Worm (Caenorhabditis elegans) whole organism, L4 larva: ENCODE measurements around the gene W01C8.5.

Experiments
- D1046.2 ChIP-seq: fragments of 200-800 bp; sonication (Bioruptor generic); IDR thresholded peaks from 2 replicates; pipeline ENCODE4 v1.3.6; 2022; ENCODE audit warnings: missing genetic modification characterization, missing compliant biosample characterization
- F49E8.2 ChIP-seq: sonication (generic microtip); optimal IDR thresholded peaks from 2 replicates; lab custom pipeline; 2016; ENCODE audit warnings: missing compliant biosample characterization, mild to moderate bottlenecking, missing genetic modification characterization, borderline replicate concordance
- aha-1 ChIP-seq: fragments of 150-350 bp; peaks from one replicate; lab custom pipeline; 2014; ENCODE audit warnings: missing biosample characterization, missing genetic modification characterization
- ama-1 ChIP-seq: fragments of 150-350 bp; optimal IDR thresholded peaks from 2 replicates; lab custom pipeline; 2014; ENCODE audit warnings: inconsistent platforms, mixed read lengths
- arid-1 ChIP-seq: fragments of 200-800 bp; sonication (Bioruptor generic); conservative IDR thresholded peaks from 2 replicates; pipeline ENCODE4 v1.3.6; 2022; ENCODE audit warnings: missing genetic modification reagents, missing genetic modification characterization, missing compliant biosample characterization
- attf-4 ChIP-seq: sonication (generic microtip); optimal IDR thresholded peaks from 3 replicates; lab custom pipeline; 2017; ENCODE audit warnings: missing biosample characterization, missing genetic modification characterization
- ceh-62 ChIP-seq: sonication (generic microtip); optimal IDR thresholded peaks from 2 replicates; lab custom pipeline; 2017; ENCODE audit warnings: missing biosample characterization, missing genetic modification characterization
- daf-12 ChIP-seq: fragments of 150-350 bp; optimal IDR thresholded peaks from 2 replicates; lab custom pipeline; 2014; ENCODE audit warnings: missing biosample characterization, missing genetic modification reagents, missing genetic modification characterization
- daf-16 ChIP-seq, 3 experiments: sonication (generic microtip); optimal IDR thresholded peaks; 2 replicates each; lab custom pipeline; 2016 to 2017; ENCODE audit warnings: missing genetic modification characterization in 3 of 3, missing genetic modification reagents in 3 of 3, mild to moderate bottlenecking in 2 of 3, missing compliant biosample characterization in 2 of 3, missing biosample characterization in 1 of 3, moderate library complexity in 1 of 3
- daf-19 ChIP-seq: fragments of 200-800 bp; sonication (Bioruptor generic); conservative IDR thresholded peaks from 2 replicates; pipeline ENCODE4 v1.3.6; 2022; ENCODE audit warnings: missing genetic modification characterization, missing compliant biosample characterization
- daf-8 ChIP-seq: fragments of 200-800 bp; sonication (Bioruptor generic); IDR thresholded peaks from 2 replicates; pipeline ENCODE4 v1.3.6; 2022; ENCODE audit warnings: missing genetic modification characterization, missing compliant biosample characterization
- dmd-6 ChIP-seq: fragments of 200-800 bp; sonication (Bioruptor generic); IDR thresholded peaks from 2 replicates; pipeline ENCODE4 v1.3.6; 2022; ENCODE audit warnings: missing genetic modification reagents, missing genetic modification characterization, missing compliant biosample characterization
- dmd-8 ChIP-seq: fragments of 200-800 bp; sonication (Bioruptor generic); IDR thresholded peaks from 2 replicates; pipeline ENCODE4 v1.3.6; 2022; ENCODE audit warnings: missing genetic modification characterization, missing compliant biosample characterization
- dpl-1 ChIP-seq: fragments of 150-350 bp; optimal IDR thresholded peaks from 2 replicates; lab custom pipeline; 2014; ENCODE audit warnings: missing biosample characterization, missing genetic modification reagents, missing genetic modification characterization
- duxl-1 ChIP-seq: sonication (generic microtip); optimal IDR thresholded peaks from 2 replicates; lab custom pipeline; 2016; ENCODE audit warnings: mild to moderate bottlenecking, missing genetic modification characterization, moderate library complexity, missing compliant biosample characterization; ENCODE audit not compliant: poor library complexity
- dve-1 ChIP-seq: sonication (generic microtip); optimal IDR thresholded peaks from 2 replicates; lab custom pipeline; 2017; ENCODE audit warnings: antibody characterized with exemption, mild to moderate bottlenecking, missing genetic modification characterization, missing compliant biosample characterization; ENCODE audit not compliant: insufficient read depth
- fos-1 ChIP-seq: fragments of 150-350 bp; optimal IDR thresholded peaks from 2 replicates; lab custom pipeline; 2014; ENCODE audit warnings: missing biosample characterization, missing genetic modification characterization
- hif-1 ChIP-seq, 2 experiments: sonication (generic microtip); optimal IDR thresholded peaks; 2 replicates each; lab custom pipeline; 2016 to 2017; ENCODE audit warnings: missing compliant biosample characterization in 2 of 2, missing genetic modification characterization in 2 of 2, missing genetic modification reagents in 2 of 2, missing genotype in 2 of 2, mild to moderate bottlenecking in 1 of 2
- hlh-11 ChIP-seq: fragments of 200-800 bp; sonication (Bioruptor generic); optimal IDR thresholded peaks from 2 replicates; lab custom pipeline; 2018; ENCODE audit warnings: mild to moderate bottlenecking, missing genetic modification characterization, missing compliant biosample characterization
- jun-1 ChIP-seq: fragments of 150-350 bp; optimal IDR thresholded peaks from 2 replicates; lab custom pipeline; 2014; ENCODE audit warnings: missing biosample characterization, missing genetic modification reagents, missing genetic modification characterization
- lim-7 ChIP-seq: fragments of 200-800 bp; sonication (Bioruptor generic); IDR thresholded peaks from 2 replicates; pipeline ENCODE4 v1.3.6; 2022; ENCODE audit warnings: missing genetic modification characterization, missing compliant biosample characterization
- lin-13 ChIP-seq: fragments of 150-350 bp; optimal IDR thresholded peaks from 2 replicates; lab custom pipeline; 2014; ENCODE audit warnings: missing biosample characterization, missing genetic modification reagents, missing genetic modification characterization
- mep-1 ChIP-seq: fragments of 150-350 bp; sonication (generic microtip); optimal IDR thresholded peaks from 3 replicates; lab custom pipeline; 2014; ENCODE audit warnings: missing biosample characterization, missing genetic modification characterization
- mes-2 ChIP-seq: sonication (generic microtip); optimal IDR thresholded peaks from 2 replicates; lab custom pipeline; 2016; ENCODE audit warnings: missing genotype, mild to moderate bottlenecking, missing genetic modification characterization, missing compliant biosample characterization; ENCODE audit not compliant: poor library complexity, severe bottlenecking
- mxl-2 ChIP-seq: fragments of 200-800 bp; sonication (Bioruptor generic); conservative IDR thresholded peaks from 2 replicates; pipeline ENCODE4 v1.3.6; 2022; ENCODE audit warnings: missing genetic modification reagents, missing genetic modification characterization, missing compliant biosample characterization
- nhr-102 ChIP-seq: sonication (generic microtip); optimal IDR thresholded peaks from 2 replicates; lab custom pipeline; 2016; ENCODE audit warnings: mild to moderate bottlenecking, missing genetic modification characterization, moderate library complexity, missing compliant biosample characterization
- nhr-111 ChIP-seq: fragments of 200-800 bp; sonication (Bioruptor generic); optimal IDR thresholded peaks from 2 replicates; lab custom pipeline; 2018; ENCODE audit warnings: mild to moderate bottlenecking, missing genetic modification characterization, missing compliant biosample characterization
- nhr-237 ChIP-seq: sonication (generic microtip); optimal IDR thresholded peaks from 2 replicates; lab custom pipeline; 2017; ENCODE audit warnings: missing biosample characterization, missing genetic modification characterization
- nhr-28 ChIP-seq: fragments of 150-350 bp; optimal IDR thresholded peaks from 2 replicates; lab custom pipeline; 2014; ENCODE audit warnings: missing biosample characterization, missing genetic modification characterization
- nhr-41 ChIP-seq: fragments of 200-800 bp; sonication (Bioruptor generic); IDR thresholded peaks from 2 replicates; pipeline ENCODE4 v1.3.6; 2022; ENCODE audit warnings: missing genetic modification reagents, missing genetic modification characterization, missing compliant biosample characterization
- nhr-48 ChIP-seq: sonication (generic microtip); optimal IDR thresholded peaks from 2 replicates; lab custom pipeline; 2016; ENCODE audit warnings: mild to moderate bottlenecking, missing genetic modification characterization, missing compliant biosample characterization
- nhr-6 ChIP-seq: fragments of 150-350 bp; optimal IDR thresholded peaks from 2 replicates; lab custom pipeline; 2014; ENCODE audit warnings: missing biosample characterization, missing genetic modification characterization
- nhr-77 ChIP-seq: fragments of 150-350 bp; optimal IDR thresholded peaks from 2 replicates; lab custom pipeline; 2014; ENCODE audit warnings: missing biosample characterization, missing genetic modification characterization
- php-3 ChIP-seq: fragments of 200-800 bp; sonication (Bioruptor generic); IDR thresholded peaks from 2 replicates; pipeline ENCODE4 v1.3.6; 2022; ENCODE audit warnings: missing genetic modification reagents, missing genetic modification characterization, missing compliant biosample characterization
- pqm-1 ChIP-seq: sonication (generic microtip); optimal IDR thresholded peaks from 2 replicates; lab custom pipeline; 2017; ENCODE audit warnings: missing biosample characterization, missing genetic modification characterization
- rbr-2 ChIP-seq: sonication (generic microtip); optimal IDR thresholded peaks from 2 replicates; lab custom pipeline; 2016; ENCODE audit warnings: missing genotype, missing genetic modification characterization, missing compliant biosample characterization
- saeg-2 ChIP-seq: fragments of 200-800 bp; sonication (Bioruptor generic); IDR thresholded peaks from 2 replicates; pipeline ENCODE4 v1.3.6; 2022; ENCODE audit warnings: missing genetic modification reagents, missing genetic modification characterization, missing compliant biosample characterization
- sdz-12 ChIP-seq: fragments of 200-800 bp; sonication (Bioruptor generic); optimal IDR thresholded peaks from 2 replicates; lab custom pipeline; 2018; ENCODE audit warnings: mild to moderate bottlenecking, missing genetic modification characterization, missing compliant biosample characterization
- skn-1 ChIP-seq: fragments of 150-350 bp; optimal IDR thresholded peaks from 2 replicates; lab custom pipeline; 2014; ENCODE audit warnings: missing biosample characterization, missing genetic modification characterization
- snpc-4 ChIP-seq: fragments of 150-350 bp; optimal IDR thresholded peaks from 2 replicates; lab custom pipeline; 2014; ENCODE audit warnings: missing biosample characterization, missing genetic modification characterization
- unc-39 ChIP-seq: sonication (generic microtip); optimal IDR thresholded peaks from 2 replicates; lab custom pipeline; 2017; ENCODE audit warnings: missing biosample characterization, missing genetic modification characterization
- unc-62 ChIP-seq, 3 experiments: fragments of 150-350 bp in 1 of 3; sonication (generic microtip); optimal IDR thresholded peaks in 2 of 3; peaks in 1 of 3; 1 replicate in 1 of 3; 2 replicates in 2 of 3; lab custom pipeline; 2014 to 2017; ENCODE audit warnings: missing biosample characterization in 3 of 3, missing genetic modification characterization in 3 of 3, missing genetic modification reagents in 3 of 3, missing genotype in 1 of 3
- zag-1 ChIP-seq: fragments of 150-350 bp; optimal IDR thresholded peaks from 2 replicates; lab custom pipeline; 2014; ENCODE audit warnings: missing biosample characterization, missing genetic modification characterization
- zfp-2 ChIP-seq: sonication (generic microtip); optimal IDR thresholded peaks from 2 replicates; lab custom pipeline; 2016; ENCODE audit warnings: mild to moderate bottlenecking, missing genetic modification characterization, missing compliant biosample characterization
- zip-11 ChIP-seq: fragments of 200-800 bp; sonication (Bioruptor generic); IDR thresholded peaks from 2 replicates; pipeline ENCODE4 v1.3.6; 2022; ENCODE audit warnings: missing genetic modification characterization, missing compliant biosample characterization
- ztf-7 ChIP-seq: fragments of 150-350 bp; optimal IDR thresholded peaks from 2 replicates; lab custom pipeline; 2014; ENCODE audit warnings: missing biosample characterization, missing genetic modification characterization

W01C8.5 gene

DNA sequence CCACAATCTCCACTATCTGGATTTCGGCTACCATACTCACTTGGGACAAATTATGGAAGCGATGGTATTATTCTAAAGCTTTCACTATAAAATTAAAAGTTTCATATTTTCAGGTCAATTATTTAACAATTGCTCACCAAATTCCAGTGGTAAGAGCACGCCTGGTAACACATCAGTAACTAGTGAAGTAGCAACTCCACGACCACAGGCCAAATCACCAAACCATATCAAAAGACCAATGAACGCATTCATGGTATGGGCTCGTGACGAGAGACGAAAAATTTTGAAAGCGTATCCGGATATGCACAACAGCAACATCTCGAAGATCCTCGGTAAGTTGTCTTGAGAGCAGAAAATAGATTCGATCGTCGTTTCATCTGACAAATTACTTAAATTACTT is 24.5 kb downstream of the W01C8.5 start:
- TF ChIP-seq lim-7 (GFP tag; lab: Robert Waterston, UW) (no peak), unc-62 (GFP tag; optimal IDR thresholded peaks at IDR 0.05 in 1 of 2; lab: Kevin White, UChicago) (peak in 1 of 2 experiments; percentile 12), unc-62 (tag; optimal IDR thresholded peaks at IDR 0.05; lab: Kevin White, UChicago) (no peak), aha-1 (peak; percentile 91)

- no peak for TF ChIP-seq zfp-2
- TF ChIP-seq unc-39 (tag; lab: Kevin White, UChicago), result no peak
- TF ChIP-seq pqm-1, result peak; percentile 61
- TF ChIP-seq nhr-28 (tag; lab: Kevin White, UChicago), result peak; percentile 18
- TF ChIP-seq lin-13 (GFP tag; lab: Kevin White, UChicago), result no peak
- no peak for TF ChIP-seq arid-1 (GFP tag; lab: Robert Waterston, UW)
- no peak for TF ChIP-seq dpl-1 (GFP tag; lab: Kevin White, UChicago)
- no peak for TF ChIP-seq mep-1
- no peak for TF ChIP-seq nhr-102
- TF ChIP-seq nhr-6, result no peak
- TF ChIP-seq nhr-237 (tag; lab: Kevin White, UChicago), result no peak
- TF ChIP-seq sdz-12 (GFP tag; lab: Kevin White, UChicago), result no peak
- no peak for TF ChIP-seq saeg-2
- TF ChIP-seq php-3, result 0 out of 2 replicates have a peak, but pooled peaks have one; percentile 40
- no peak for TF ChIP-seq ama-1
- no peak for TF ChIP-seq jun-1
- no peak for TF ChIP-seq ceh-62
- no peak for TF ChIP-seq hif-1 (tag; optimal IDR thresholded peaks at IDR 0.05; lab: Kevin White, UChicago)
- no peak for TF ChIP-seq D1046.2 (GFP tag; lab: Robert Waterston, UW)
- no peak for TF ChIP-seq daf-16 (GFP tag; optimal IDR thresholded peaks at IDR 0.05; lab: Kevin White, UChicago)
- peak; percentile 53 for TF ChIP-seq daf-16 (tag; optimal IDR thresholded peaks at IDR 0.05; lab: Kevin White, UChicago)
- TF ChIP-seq dmd-8, result no peak
- no peak for TF ChIP-seq duxl-1 (tag; lab: Kevin White, UChicago)
- TF ChIP-seq daf-19 (GFP tag; lab: Robert Waterston, UW), result no peak
- no peak for TF ChIP-seq mxl-2 (GFP tag; lab: Robert Waterston, UW)
These were observed 26.3 kb downstream of the W01C8.5 start for ce11 chrX:5670829-5671228.

ce11 chrX:5669733-5670132 is 27.4 kb downstream of the W01C8.5 start:
- TF ChIP-seq rbr-2 (tag; lab: Kevin White, UChicago) (no peak), ztf-7 (no peak), daf-16 (GFP tag; optimal IDR thresholded peaks at IDR 0.05; lab: Kevin White, UChicago) (no peak), daf-16 (tag; optimal IDR thresholded peaks at IDR 0.05; lab: Kevin White, UChicago) (peak; percentile 81), nhr-41 (GFP tag; lab: Robert Waterston, UW) (peak; percentile 42; the same call in 1 of the 2 replicates), skn-1 (tag; lab: Kevin White, UChicago) (no peak), dmd-6 (GFP tag; lab: Robert Waterston, UW) (peak; percentile 71), F49E8.2 (tag; lab: Kevin White, UChicago) (no peak), snpc-4 (tag; lab: Kevin White, UChicago) (no peak), daf-12 (tag; lab: Kevin White, UChicago) (no peak), mes-2 (tag; lab: Kevin White, UChicago) (no peak), hlh-11 (peak; percentile 69), nhr-28 (tag; lab: Kevin White, UChicago) (peak; percentile 74), pqm-1 (peak; percentile 92), nhr-6 (peak; percentile 15), zip-11 (GFP tag; lab: Robert Waterston, UW) (no peak), fos-1 (tag; lab: Kevin White, UChicago) (no peak), nhr-77 (tag; lab: Kevin White, UChicago) (peak; percentile 1), unc-39 (tag; lab: Kevin White, UChicago) (no peak), nhr-111 (GFP tag; lab: Kevin White, UChicago) (no peak), attf-4 (no peak), zag-1 (tag; lab: Kevin White, UChicago) (no peak), nhr-48 (no peak), dve-1 (tag; lab: Kevin White, UChicago) (peak; percentile 23), daf-8 (no peak)
